Fruit fly (Drosophila melanogaster): ENCODE measurements around the gene Sas-6.

- TF ChIP-seq CG8478 (optimal IDR thresholded peaks at IDR 0.05) (no peak), CTCF (optimal IDR thresholded peaks at IDR 0.05) (no peak)
Measured at dm6 chr3R:29993134-29993533, 2.0 kb upstream of the Sas-6 start, which contains the start of gene Acph-1.
